Fruit fly (Drosophila melanogaster): ENCODE measurements around the gene CG11663.

DNA sequence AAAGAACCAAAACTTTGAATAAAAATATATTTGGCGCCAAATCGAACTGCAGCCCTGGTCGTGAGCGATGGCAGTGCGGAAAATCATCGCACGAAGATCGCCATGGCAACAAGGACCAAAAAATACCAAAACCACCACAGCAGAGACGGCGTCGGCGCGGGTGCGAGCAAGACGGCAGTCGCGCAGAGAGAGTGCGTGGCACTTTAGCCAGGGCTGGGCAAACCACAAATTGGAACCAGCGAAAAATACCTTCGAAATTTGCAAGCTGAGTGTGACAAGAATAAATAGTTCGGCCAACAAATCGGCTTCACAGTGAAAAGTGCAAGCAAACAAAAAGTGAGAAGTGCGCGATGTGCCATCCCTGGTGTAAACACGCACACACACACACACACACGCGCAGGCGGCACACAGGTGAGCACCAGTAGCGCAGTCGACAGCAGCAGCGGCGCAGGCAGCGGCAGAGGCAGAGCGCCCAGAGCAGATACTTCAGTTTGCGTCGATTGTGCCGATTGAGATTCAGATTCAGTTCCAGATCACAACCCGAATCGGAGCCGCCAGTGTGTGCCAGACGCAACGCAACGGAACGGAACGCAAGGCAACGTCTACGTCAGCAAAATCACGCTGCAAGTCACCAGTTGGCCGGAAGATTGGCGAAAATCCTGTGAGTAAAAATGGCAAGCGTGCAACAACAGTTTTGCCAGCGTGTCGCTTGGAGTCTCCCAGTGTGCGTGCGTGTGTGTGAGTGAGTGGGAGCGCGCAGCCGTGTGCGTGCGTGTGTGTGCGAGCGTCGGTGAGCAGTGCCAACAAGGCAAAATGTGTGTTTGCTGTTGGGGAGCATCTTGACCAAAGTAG is 41.0 kb downstream of the CG11663 start, which contains the start of gene TRAM:
- no peak for TF ChIP-seq usp (GFP tag; optimal IDR thresholded peaks at IDR 0.05)
- no peak for TF ChIP-seq Hr78 (GFP tag; optimal IDR thresholded peaks at IDR 0.05)
- no peak for TF ChIP-seq lola (GFP tag; optimal IDR thresholded peaks at IDR 0.05)
- TF ChIP-seq CG32264 (GFP tag; optimal IDR thresholded peaks at IDR 0.05), result peak; percentile 84
- no peak for TF ChIP-seq brk (GFP tag; optimal IDR thresholded peaks at IDR 0.05)
- TF ChIP-seq br (GFP tag; optimal IDR thresholded peaks at IDR 0.05), result peak; percentile 98
- TF ChIP-seq OdsH (GFP tag; optimal IDR thresholded peaks at IDR 0.05), result peak; percentile 96
- TF ChIP-seq CrebA (GFP tag; optimal IDR thresholded peaks at IDR 0.05; ENCODE audit: borderline replicate concordance), result no peak
- TF ChIP-seq psq (GFP tag; optimal IDR thresholded peaks at IDR 0.05), result peak; percentile 93
- peak; percentile 98 for TF ChIP-seq CG9705 (GFP tag; optimal IDR thresholded peaks at IDR 0.05)
- TF ChIP-seq Rel (GFP tag; optimal IDR thresholded peaks at IDR 0.05), result peak; percentile 59
- peak; percentile 92 for TF ChIP-seq Rel (tag; optimal IDR thresholded peaks at IDR 0.05)

Data from whole organism, wandering third instar larva.